Worm (Caenorhabditis elegans) whole organism, L2 larva: ENCODE data around the gene C05D12.3.

Experiments
- aly-2 ChIP-seq: fragments of 150-350 bp; optimal IDR thresholded peaks from 2 replicates; lab custom pipeline; 2014; ENCODE audit warnings: missing biosample characterization, missing genetic modification characterization
- ceh-16 ChIP-seq: fragments of 150-350 bp; optimal IDR thresholded peaks from 2 replicates; lab custom pipeline; 2014; ENCODE audit warnings: missing biosample characterization, missing genetic modification characterization
- dmd-4 ChIP-seq: sonication (generic microtip); optimal IDR thresholded peaks from 2 replicates; lab custom pipeline; 2017; ENCODE audit warnings: missing biosample characterization, missing genetic modification characterization
- egl-27 ChIP-seq: sonication (generic microtip); optimal IDR thresholded peaks from 3 replicates; lab custom pipeline; 2017; ENCODE audit warnings: missing biosample characterization, missing genetic modification reagents, missing genetic modification characterization
- gmeb-1 ChIP-seq: fragments of 150-350 bp; optimal IDR thresholded peaks from 2 replicates; lab custom pipeline; 2014; ENCODE audit warnings: missing biosample characterization, missing genetic modification characterization
- lin-39 ChIP-seq: fragments of 150-350 bp; optimal IDR thresholded peaks from 2 replicates; lab custom pipeline; 2014; ENCODE audit warnings: missing biosample characterization, missing genetic modification reagents, missing genetic modification characterization
- nhr-237 ChIP-seq: fragments of 150-350 bp; optimal IDR thresholded peaks from 2 replicates; lab custom pipeline; 2014; ENCODE audit warnings: missing biosample characterization, missing genetic modification characterization
- nhr-77 ChIP-seq: fragments of 150-350 bp; optimal IDR thresholded peaks from 2 replicates; lab custom pipeline; 2014; ENCODE audit warnings: missing biosample characterization, missing genetic modification characterization
- sma-3 ChIP-seq: sonication (generic microtip); optimal IDR thresholded peaks from 2 replicates; lab custom pipeline; 2016; ENCODE audit warnings: missing genetic modification reagents, missing genetic modification characterization, missing compliant biosample characterization
- unc-55 ChIP-seq: fragments of 150-350 bp; sonication (generic microtip); optimal IDR thresholded peaks from 3 replicates; lab custom pipeline; 2014; ENCODE audit warnings: missing biosample characterization, missing genetic modification reagents, missing genetic modification characterization
- unc-62 ChIP-seq: fragments of 150-350 bp; optimal IDR thresholded peaks from 2 replicates; lab custom pipeline; 2014; ENCODE audit warnings: missing biosample characterization, missing genetic modification reagents, missing genetic modification characterization
- ztf-11 ChIP-seq: sonication (generic microtip); optimal IDR thresholded peaks from 2 replicates; lab custom pipeline; 2017; ENCODE audit warnings: missing biosample characterization, missing genetic modification characterization

The C05D12.3 gene

DNA sequence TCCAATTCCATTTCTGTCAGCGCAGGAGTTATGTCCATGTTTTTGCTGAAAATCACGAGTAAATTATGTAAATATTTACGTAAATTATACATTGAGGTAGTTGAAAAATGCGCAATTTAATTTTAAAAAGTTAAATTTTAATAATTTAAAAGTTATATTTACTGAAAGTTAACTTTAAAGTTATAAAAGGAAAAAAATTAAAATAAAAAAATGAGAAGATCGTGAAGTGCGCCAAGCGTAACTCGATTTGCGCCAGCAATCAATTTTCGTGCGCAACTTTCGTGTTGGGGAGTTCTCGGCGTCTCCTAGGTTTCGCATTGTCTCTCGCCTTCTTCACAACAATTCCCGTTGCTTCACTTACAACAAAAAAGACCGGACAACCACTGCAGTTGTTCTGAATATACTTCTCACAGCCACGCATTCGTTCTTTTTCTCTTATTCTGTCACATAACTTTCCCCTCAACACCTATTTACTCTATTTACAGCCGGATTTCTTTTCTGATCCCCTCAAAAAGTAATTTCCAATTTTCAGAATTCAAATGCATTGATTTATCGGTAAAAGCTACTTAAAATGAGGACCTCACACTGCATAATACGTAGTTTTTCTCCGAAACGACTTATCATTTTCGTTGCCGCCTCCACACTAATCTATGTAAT is 48.6 kb downstream of the C05D12.3 start, which contains the start of the genes metl-1 and W02B12.11 (continued):
- no peak for TF ChIP-seq aly-2 (tag; lab: Kevin White, UChicago)

ce11 chrII:11476410-11476809 is 51.3 kb downstream of the C05D12.3 start, which contains the start of gene W02B12.16:
Gene W02B12.16 (minus strand): TSS chrII:11476510.
- TF ChIP-seq nhr-77 (tag; lab: Kevin White, UChicago), result no peak
- TF ChIP-seq sma-3 (GFP tag; lab: Kevin White, UChicago), result no peak
- no peak for TF ChIP-seq unc-62 (GFP tag; lab: Kevin White, UChicago)
- TF ChIP-seq dmd-4, result no peak
- no peak for TF ChIP-seq nhr-237 (tag; lab: Kevin White, UChicago)
- TF ChIP-seq, all 48 proteins: peak for 0

ce11 chrII:11479076-11479475 is 54.0 kb downstream of the C05D12.3 start, which contains the start of gene W02B12.12:
Gene W02B12.12 (minus strand): TSS chrII:11479176.
- TF ChIP-seq gmeb-1 (tag; lab: Kevin White, UChicago) (no peak), ztf-11 (tag; lab: Kevin White, UChicago) (no peak), egl-27 (tag; lab: Kevin White, UChicago) (no peak), ceh-16 (tag; lab: Kevin White, UChicago) (no peak), lin-39 (tag; lab: Kevin White, UChicago) (no peak), unc-62 (GFP tag; lab: Kevin White, UChicago) (no peak), unc-55 (GFP tag; lab: Kevin White, UChicago) (no peak)
